Comparison of ENCODE assay signal across 4 worm cellular contexts in the genomic region with DNA sequence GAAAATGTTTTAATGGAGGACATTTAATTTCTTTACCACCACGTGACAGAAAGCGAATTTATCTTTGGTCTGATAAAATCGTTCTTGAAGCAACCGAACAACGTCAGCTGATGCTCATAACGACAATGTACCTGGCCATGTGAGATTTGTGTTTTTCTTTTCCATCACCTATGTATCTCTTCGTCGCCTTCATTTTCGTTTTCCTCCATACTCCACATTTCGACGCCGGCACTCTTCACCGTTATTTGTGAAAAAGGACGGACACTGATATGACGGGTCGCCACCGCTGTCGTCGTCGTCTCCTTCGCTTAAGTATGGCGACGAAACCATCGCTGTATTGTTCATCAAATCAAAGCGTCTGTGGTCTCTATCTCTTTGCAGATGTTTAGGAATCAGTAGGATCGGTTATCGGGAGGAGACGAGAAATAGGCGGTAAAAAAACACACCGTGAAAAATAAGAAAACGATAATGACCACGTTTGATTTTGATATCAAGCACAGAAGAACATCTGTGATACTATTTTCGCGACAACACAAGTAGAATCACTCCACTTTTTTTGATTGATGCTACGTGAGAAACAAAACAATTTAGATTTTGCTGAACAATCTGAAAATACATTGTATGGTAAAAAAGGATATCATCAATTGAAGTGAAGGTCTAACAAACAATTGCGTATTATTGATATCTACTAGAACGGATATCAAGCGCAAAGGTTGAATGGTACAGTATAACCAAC.
TF ChIP-seq lines count a peak whose summit lies in the region.

No protein-coding gene starts in this region.

TF ChIP-seq in whole organism, L1 larva, 84 proteins besides CTCF, POLR2A, EP300 and RAD21 (continued from another document and continues in another):
- TF ChIP-seq dpl-1 (GFP tag; optimal IDR thresholded peaks at IDR 0.05; lab: Kevin White, UChicago) (no peak), elt-2 (tag; optimal IDR thresholded peaks at IDR 0.05; lab: Kevin White, UChicago) (peak; percentile 55), nhr-19 (GFP tag; conservative IDR thresholded peaks at IDR 0.05; lab: Robert Waterston, UW) (peak; percentile 57), tbx-2 (tag; optimal IDR thresholded peaks at IDR 0.05; lab: Kevin White, UChicago) (peak; percentile 34), nhr-28 (tag; optimal IDR thresholded peaks at IDR 0.05; lab: Kevin White, UChicago) (no peak), lin-35 (GFP tag; optimal IDR thresholded peaks at IDR 0.05; lab: Kevin White, UChicago) (peak in 1 of 2 experiments; percentile 67), snpc-4 (tag; optimal IDR thresholded peaks at IDR 0.05; lab: Kevin White, UChicago) (peak; percentile 4), mep-1 (tag; optimal IDR thresholded peaks at IDR 0.05; lab: Kevin White, UChicago) (peak; percentile 22), C16A3.4 (tag; optimal IDR thresholded peaks at IDR 0.05; lab: Kevin White, UChicago) (no peak), egl-13 (tag; optimal IDR thresholded peaks at IDR 0.05; lab: Kevin White, UChicago) (no peak), lin-14 (GFP tag; optimal IDR thresholded peaks at IDR 0.05; lab: Kevin White, UChicago) (peak; percentile 71), efl-1 (optimal IDR thresholded peaks at IDR 0.05; lab: Kevin White, UChicago) (no peak), efl-1 (GFP tag; optimal IDR thresholded peaks at IDR 0.05 in 1 of 2; lab: Kevin White, UChicago) (peak in 1 of 2 experiments; percentile 92), xbp-1 (tag; optimal IDR thresholded peaks at IDR 0.05; lab: Kevin White, UChicago) (no peak), blmp-1 (tag; optimal IDR thresholded peaks at IDR 0.05; lab: Kevin White, UChicago) (peak; percentile 83), Y116A8C.19 (tag; optimal IDR thresholded peaks at IDR 0.05; lab: Kevin White, UChicago; ENCODE audit: borderline replicate concordance) (no peak), nhr-76 (tag; optimal IDR thresholded peaks at IDR 0.05; lab: Kevin White, UChicago) (no peak), nhr-90 (tag; optimal IDR thresholded peaks at IDR 0.05; lab: Kevin White, UChicago; ENCODE audit: poor library complexity) (peak; percentile 57), swsn-7 (tag; optimal IDR thresholded peaks at IDR 0.05; lab: Kevin White, UChicago) (no peak), ces-1 (GFP tag; optimal IDR thresholded peaks at IDR 0.05; lab: Kevin White, UChicago) (no peak), sox-4 (tag; optimal IDR thresholded peaks at IDR 0.05; lab: Kevin White, UChicago) (no peak), rnt-1 (tag; optimal IDR thresholded peaks at IDR 0.05; lab: Kevin White, UChicago) (no peak), aly-2 (tag; optimal IDR thresholded peaks at IDR 0.05; lab: Kevin White, UChicago) (no peak), elt-3 (tag; optimal IDR thresholded peaks at IDR 0.05; lab: Kevin White, UChicago) (peak in 3 of 6 experiments; percentile 24 to 72 (median 34)), hpl-2 (GFP tag; optimal IDR thresholded peaks at IDR 0.05; lab: Kevin White, UChicago) (no peak), skn-1 (tag; optimal IDR thresholded peaks at IDR 0.05; lab: Kevin White, UChicago) (no peak), hlh-17 (GFP tag; optimal IDR thresholded peaks at IDR 0.05; lab: Kevin White, UChicago; ENCODE audit: borderline replicate concordance) (no peak), ztf-11 (tag; optimal IDR thresholded peaks at IDR 0.05; lab: Kevin White, UChicago) (no peak), nhr-71 (tag; optimal IDR thresholded peaks at IDR 0.05; lab: Kevin White, UChicago) (peak; percentile 82), ceh-82 (tag; optimal IDR thresholded peaks at IDR 0.05; lab: Kevin White, UChicago) (no peak)

TF ChIP-seq in whole organism, L2 larva, 48 proteins besides CTCF, POLR2A, EP300 and RAD21 (continued from another document):
- TF ChIP-seq sma-3 (GFP tag; optimal IDR thresholded peaks at IDR 0.05; lab: Kevin White, UChicago) = peak; percentile 68
- TF ChIP-seq nhr-129 (tag; optimal IDR thresholded peaks at IDR 0.05; lab: Kevin White, UChicago) = peak; percentile 60
- no peak for TF ChIP-seq ceh-16 (tag; optimal IDR thresholded peaks at IDR 0.05; lab: Kevin White, UChicago)
TF ChIP-seq in whole organism, L2 larva: peak in this region for 12.

TF ChIP-seq in whole organism, L3 larva, 47 proteins besides CTCF, POLR2A, EP300 and RAD21 (continued from another document):
- TF ChIP-seq nhr-43 (tag; optimal IDR thresholded peaks at IDR 0.05; lab: Kevin White, UChicago; ENCODE audit: poor library complexity, severe bottlenecking) (peak; percentile 59), elt-2 (tag; optimal IDR thresholded peaks at IDR 0.05; lab: Kevin White, UChicago) (peak; percentile 58), nhr-77 (tag; optimal IDR thresholded peaks at IDR 0.05; lab: Kevin White, UChicago) (no peak), egl-5 (tag; optimal IDR thresholded peaks at IDR 0.05; lab: Kevin White, UChicago) (no peak), tbx-2 (tag; optimal IDR thresholded peaks at IDR 0.05; lab: Kevin White, UChicago) (no peak), nhr-28 (tag; optimal IDR thresholded peaks at IDR 0.05; lab: Kevin White, UChicago) (no peak), skn-1 (tag; optimal IDR thresholded peaks at IDR 0.05; lab: Kevin White, UChicago) (no peak), fkh-2 (tag; optimal IDR thresholded peaks at IDR 0.05; lab: Kevin White, UChicago) (no peak), jun-1 (tag; optimal IDR thresholded peaks at IDR 0.05; lab: Kevin White, UChicago) (peak; percentile 9), ztf-4 (tag; optimal IDR thresholded peaks at IDR 0.05; lab: Kevin White, UChicago) (no peak), sea-2 (GFP tag; optimal IDR thresholded peaks at IDR 0.05; lab: Kevin White, UChicago) (no peak), nhr-23 (tag; optimal IDR thresholded peaks at IDR 0.05; lab: Kevin White, UChicago) (peak; percentile 23), ztf-11 (tag; optimal IDR thresholded peaks at IDR 0.05; lab: Kevin White, UChicago) (no peak), ama-1 (optimal IDR thresholded peaks at IDR 0.05; lab: Kevin White, UChicago) (no peak), nfya-1 (tag; optimal IDR thresholded peaks at IDR 0.05; lab: Kevin White, UChicago; ENCODE audit: insufficient read depth) (peak; percentile 15), nhr-76 (tag; optimal IDR thresholded peaks at IDR 0.05; lab: Kevin White, UChicago) (no peak), ceh-82 (tag; optimal IDR thresholded peaks at IDR 0.05; lab: Kevin White, UChicago) (no peak), unc-62 (GFP tag; optimal IDR thresholded peaks at IDR 0.05; lab: Kevin White, UChicago) (no peak)
TF ChIP-seq in whole organism, L3 larva: peak in this region for 7.

TF ChIP-seq in whole organism, L4 larva, 104 proteins besides CTCF, POLR2A, EP300 and RAD21 (continued from another document and continues in another):
- TF ChIP-seq jun-1 (tag; optimal IDR thresholded peaks at IDR 0.05; lab: Kevin White, UChicago) = no peak
- TF ChIP-seq ces-1 (GFP tag; optimal IDR thresholded peaks at IDR 0.05; lab: Kevin White, UChicago) = no peak
- no peak for TF ChIP-seq lin-38 (GFP tag; IDR thresholded peaks at IDR 0.05; lab: Robert Waterston, UW)
- no peak for TF ChIP-seq unc-130 (GFP tag; optimal IDR thresholded peaks at IDR 0.05; lab: Kevin White, UChicago)
- no peak for TF ChIP-seq daf-19 (GFP tag; conservative IDR thresholded peaks at IDR 0.05; lab: Robert Waterston, UW)
- TF ChIP-seq tag-97 (GFP tag; IDR thresholded peaks at IDR 0.05; lab: Robert Waterston, UW) = no peak
- no peak for TF ChIP-seq skn-1 (tag; optimal IDR thresholded peaks at IDR 0.05; lab: Kevin White, UChicago)
- TF ChIP-seq F44E2.7 (GFP tag; IDR thresholded peaks at IDR 0.05; lab: Robert Waterston, UW) = no peak
- TF ChIP-seq madf-9 (GFP tag; conservative IDR thresholded peaks at IDR 0.05; lab: Robert Waterston, UW) = no peak
- no peak for TF ChIP-seq ZK337.2 (GFP tag; IDR thresholded peaks at IDR 0.05; lab: Robert Waterston, UW)
- TF ChIP-seq nhr-10 (tag; optimal IDR thresholded peaks at IDR 0.05; lab: Kevin White, UChicago) = peak; percentile 34
- TF ChIP-seq D1046.2 (GFP tag; IDR thresholded peaks at IDR 0.05; lab: Robert Waterston, UW) = no peak
- no peak for TF ChIP-seq ztf-7 (tag; optimal IDR thresholded peaks at IDR 0.05; lab: Kevin White, UChicago)
- TF ChIP-seq zfp-2 (tag; optimal IDR thresholded peaks at IDR 0.05; lab: Kevin White, UChicago) = no peak
- TF ChIP-seq nhr-48 (tag; optimal IDR thresholded peaks at IDR 0.05; lab: Kevin White, UChicago) = peak; percentile 53
- TF ChIP-seq gei-8 (GFP tag; optimal IDR thresholded peaks at IDR 0.05; lab: Kevin White, UChicago) = no peak
- peak; percentile 18 for TF ChIP-seq dve-1 (tag; optimal IDR thresholded peaks at IDR 0.05; lab: Kevin White, UChicago; ENCODE audit: insufficient read depth)
- no peak for TF ChIP-seq lsy-2 (tag; optimal IDR thresholded peaks at IDR 0.05; lab: Kevin White, UChicago)
- TF ChIP-seq F49E8.2 (tag; optimal IDR thresholded peaks at IDR 0.05; lab: Kevin White, UChicago; ENCODE audit: borderline replicate concordance) = no peak
- no peak for TF ChIP-seq ceh-62 (tag; optimal IDR thresholded peaks at IDR 0.05; lab: Kevin White, UChicago)
- TF ChIP-seq T20F7.1 (GFP tag; optimal IDR thresholded peaks at IDR 0.05; lab: Kevin White, UChicago) = no peak
- TF ChIP-seq dmd-6 (GFP tag; IDR thresholded peaks at IDR 0.05; lab: Robert Waterston, UW) = peak; percentile 70
- no peak for TF ChIP-seq ctbp-1 (GFP tag; IDR thresholded peaks at IDR 0.05; lab: Robert Waterston, UW)
- TF ChIP-seq Y48G9A.11 (GFP tag; IDR thresholded peaks at IDR 0.05; lab: Robert Waterston, UW) = no peak
- no peak for TF ChIP-seq F26F4.8 (GFP tag; conservative IDR thresholded peaks at IDR 0.05; lab: Robert Waterston, UW)
- no peak for TF ChIP-seq ceh-20 (GFP tag; IDR thresholded peaks at IDR 0.05; lab: Robert Waterston, UW)
- TF ChIP-seq madf-5 (GFP tag; IDR thresholded peaks at IDR 0.05; lab: Robert Waterston, UW) = no peak
- no peak for TF ChIP-seq lin-39 (tag; optimal IDR thresholded peaks at IDR 0.05; lab: Kevin White, UChicago)
- TF ChIP-seq Y75B8A.6 (GFP tag; IDR thresholded peaks at IDR 0.05; lab: Robert Waterston, UW) = no peak
- no peak for TF ChIP-seq lir-3 (tag; optimal IDR thresholded peaks at IDR 0.05; lab: Kevin White, UChicago)
- TF ChIP-seq mes-2 (tag; optimal IDR thresholded peaks at IDR 0.05; lab: Kevin White, UChicago; ENCODE audit: poor library complexity, severe bottlenecking) = no peak
- TF ChIP-seq hlh-30 (tag; optimal IDR thresholded peaks at IDR 0.05; lab: Kevin White, UChicago; ENCODE audit: insufficient read depth) = peak; percentile 77
- TF ChIP-seq ZK546.5 (tag; optimal IDR thresholded peaks at IDR 0.05; lab: Kevin White, UChicago) = no peak
- no peak for TF ChIP-seq R02D3.7 (tag; optimal IDR thresholded peaks at IDR 0.05; lab: Kevin White, UChicago)
- no peak for TF ChIP-seq daf-12 (tag; optimal IDR thresholded peaks at IDR 0.05; lab: Kevin White, UChicago)
- no peak for TF ChIP-seq egl-27 (tag; optimal IDR thresholded peaks at IDR 0.05; lab: Kevin White, UChicago)
- no peak for TF ChIP-seq lim-7 (GFP tag; IDR thresholded peaks at IDR 0.05; lab: Robert Waterston, UW)
- TF ChIP-seq zag-1 (tag; optimal IDR thresholded peaks at IDR 0.05; lab: Kevin White, UChicago) = no peak
- TF ChIP-seq nhr-77 (tag; optimal IDR thresholded peaks at IDR 0.05; lab: Kevin White, UChicago) = no peak
- TF ChIP-seq ztf-11 (tag; optimal IDR thresholded peaks at IDR 0.05; lab: Kevin White, UChicago) = no peak
- TF ChIP-seq php-3 (GFP tag; IDR thresholded peaks at IDR 0.05; lab: Robert Waterston, UW) = peak; percentile 40; the same call in 1 of the 2 replicates
- no peak for TF ChIP-seq snpc-4 (tag; optimal IDR thresholded peaks at IDR 0.05; lab: Kevin White, UChicago)
- no peak for TF ChIP-seq Y5F2A.4 (GFP tag; optimal IDR thresholded peaks at IDR 0.05; lab: Kevin White, UChicago)
- TF ChIP-seq dmd-9 (GFP tag; IDR thresholded peaks at IDR 0.05; lab: Robert Waterston, UW) = no peak
- no peak for TF ChIP-seq daf-16 (GFP tag; optimal IDR thresholded peaks at IDR 0.05; lab: Kevin White, UChicago)
- TF ChIP-seq daf-16 (tag; optimal IDR thresholded peaks at IDR 0.05; lab: Kevin White, UChicago) = peak; percentile 59
- no peak for TF ChIP-seq nhr-102 (tag; optimal IDR thresholded peaks at IDR 0.05; lab: Kevin White, UChicago)
- no peak for TF ChIP-seq dpl-1 (GFP tag; optimal IDR thresholded peaks at IDR 0.05; lab: Kevin White, UChicago)
- TF ChIP-seq nhr-41 (GFP tag; IDR thresholded peaks at IDR 0.05; lab: Robert Waterston, UW) = no peak
- no peak for TF ChIP-seq hmg-1.1 (GFP tag; IDR thresholded peaks at IDR 0.05; lab: Robert Waterston, UW)
- no peak for TF ChIP-seq lin-13 (GFP tag; optimal IDR thresholded peaks at IDR 0.05; lab: Kevin White, UChicago)
- no peak for TF ChIP-seq pqm-1 (tag; optimal IDR thresholded peaks at IDR 0.05; lab: Kevin White, UChicago)
- TF ChIP-seq zip-2 (tag; optimal IDR thresholded peaks at IDR 0.05; lab: Kevin White, UChicago) = no peak
- no peak for TF ChIP-seq nhr-76 (tag; optimal IDR thresholded peaks at IDR 0.05; lab: Kevin White, UChicago)
- no peak for TF ChIP-seq mep-1 (tag; optimal IDR thresholded peaks at IDR 0.05; lab: Kevin White, UChicago)
- TF ChIP-seq rbr-2 (tag; optimal IDR thresholded peaks at IDR 0.05; lab: Kevin White, UChicago) = no peak
- TF ChIP-seq sdz-12 (GFP tag; optimal IDR thresholded peaks at IDR 0.05; lab: Kevin White, UChicago) = no peak
- TF ChIP-seq mxl-2 (GFP tag; conservative IDR thresholded peaks at IDR 0.05; lab: Robert Waterston, UW) = no peak
- no peak for TF ChIP-seq lin-29 (GFP tag; IDR thresholded peaks at IDR 0.05; lab: Robert Waterston, UW)
- TF ChIP-seq lin-15B (tag; optimal IDR thresholded peaks at IDR 0.05; lab: Kevin White, UChicago) = no peak
- no peak for TF ChIP-seq ceh-28 (tag; optimal IDR thresholded peaks at IDR 0.05; lab: Kevin White, UChicago)
- TF ChIP-seq spr-3 (GFP tag; optimal IDR thresholded peaks at IDR 0.05; lab: Kevin White, UChicago) = no peak
- no peak for TF ChIP-seq spr-1 (tag; optimal IDR thresholded peaks at IDR 0.05; lab: Kevin White, UChicago)
- TF ChIP-seq lin-1 (GFP tag; IDR thresholded peaks at IDR 0.05; lab: Robert Waterston, UW) = no peak
- no peak for TF ChIP-seq nhr-42 (GFP tag; IDR thresholded peaks at IDR 0.05; lab: Robert Waterston, UW)
- no peak for TF ChIP-seq saeg-2 (GFP tag; IDR thresholded peaks at IDR 0.05; lab: Robert Waterston, UW)
- TF ChIP-seq T26A8.4 (GFP tag; IDR thresholded peaks at IDR 0.05; lab: Robert Waterston, UW) = no peak
- TF ChIP-seq ceh-32 (tag; optimal IDR thresholded peaks at IDR 0.05; lab: Kevin White, UChicago; ENCODE audit: poor library complexity) = no peak
- no peak for TF ChIP-seq cey-2 (tag; optimal IDR thresholded peaks at IDR 0.05; lab: Kevin White, UChicago; ENCODE audit: borderline replicate concordance, insufficient read depth)
- no peak for TF ChIP-seq set-16 (GFP tag; IDR thresholded peaks at IDR 0.05; lab: Robert Waterston, UW)
- no peak for TF ChIP-seq nhr-11 (tag; optimal IDR thresholded peaks at IDR 0.05; lab: Kevin White, UChicago)
- TF ChIP-seq nhr-111 (GFP tag; optimal IDR thresholded peaks at IDR 0.05; lab: Kevin White, UChicago) = no peak
- TF ChIP-seq tra-1 (GFP tag; IDR thresholded peaks at IDR 0.05; lab: Robert Waterston, UW) = 0 out of 2 replicates have a peak, but pooled peaks have one; percentile 35
- no peak for TF ChIP-seq ama-1 (optimal IDR thresholded peaks at IDR 0.05; lab: Kevin White, UChicago)
- TF ChIP-seq unc-62 (GFP tag; optimal IDR thresholded peaks at IDR 0.05 in 1 of 2; lab: Kevin White, UChicago) = peak in 1 of 2 experiments; percentile 90
- no peak for TF ChIP-seq unc-62 (tag; optimal IDR thresholded peaks at IDR 0.05; lab: Kevin White, UChicago)
- no peak for TF ChIP-seq nhr-6 (tag; optimal IDR thresholded peaks at IDR 0.05; lab: Kevin White, UChicago)
- TF ChIP-seq F37D6.2 (tag; optimal IDR thresholded peaks at IDR 0.05; lab: Kevin White, UChicago) = no peak
- TF ChIP-seq hif-1 (tag; optimal IDR thresholded peaks at IDR 0.05; lab: Kevin White, UChicago) = peak; percentile 34 to 74
- no peak for TF ChIP-seq vab-7 (GFP tag; IDR thresholded peaks at IDR 0.05; lab: Robert Waterston, UW)
- TF ChIP-seq nhr-237 (tag; optimal IDR thresholded peaks at IDR 0.05; lab: Kevin White, UChicago) = no peak
